Fruit fly (Drosophila melanogaster): ENCODE data around the gene CG9921.

Gene CG9921

dm6 chrX:16320197-16320921, 13.0 kb downstream of the CG9921 start, which contains the start of gene Cyp1 (continued):
- peak; percentile 74 for TF ChIP-seq CG15479 (GFP tag; optimal IDR thresholded peaks at IDR 0.05)
- no peak for TF ChIP-seq lbe (GFP tag; optimal IDR thresholded peaks at IDR 0.05)
- TF ChIP-seq CG7987 (GFP tag; optimal IDR thresholded peaks at IDR 0.05), result peak; percentile 20
- TF ChIP-seq NFAT (GFP tag; IDR thresholded peaks at IDR 0.05), result peak; percentile 73; the same call in 1 of the 2 replicates
- TF ChIP-seq dimm (GFP tag; IDR thresholded peaks at IDR 0.05), result no peak
- TF ChIP-seq cas (GFP tag; IDR thresholded peaks at IDR 0.05), result no peak
- no peak for TF ChIP-seq CG8944 (GFP tag; optimal IDR thresholded peaks at IDR 0.05)
- no peak for TF ChIP-seq CG15073 (GFP tag; optimal IDR thresholded peaks at IDR 0.05)
- TF ChIP-seq toy (GFP tag; IDR thresholded peaks at IDR 0.05), result 0 out of 2 replicates have a peak, but pooled peaks have one; percentile 8
- no peak for TF ChIP-seq Fer3 (tag; optimal IDR thresholded peaks at IDR 0.05)
- peak; percentile 34 for TF ChIP-seq Xbp1 (GFP tag; optimal IDR thresholded peaks at IDR 0.05)
- TF ChIP-seq CG1603 (tag; optimal IDR thresholded peaks at IDR 0.05), result peak; percentile 90
- no peak for TF ChIP-seq Dip3 (GFP tag; optimal IDR thresholded peaks at IDR 0.05)
- no peak for TF ChIP-seq CG8281 (tag; optimal IDR thresholded peaks at IDR 0.05)
- peak; percentile 88 for TF ChIP-seq Adf1 (GFP tag; IDR thresholded peaks at IDR 0.05)
- TF ChIP-seq Dp (GFP tag; optimal IDR thresholded peaks at IDR 0.05), result peak; percentile 51
- peak; percentile 45 for TF ChIP-seq gsb (GFP tag; IDR thresholded peaks at IDR 0.05)
- no peak for TF ChIP-seq Lpt (GFP tag; optimal IDR thresholded peaks at IDR 0.05)
- TF ChIP-seq ems (GFP tag; optimal IDR thresholded peaks at IDR 0.05), result no peak
- peak; percentile 41 for TF ChIP-seq stwl (tag; optimal IDR thresholded peaks at IDR 0.05)
- no peak for TF ChIP-seq disco-r (GFP tag; optimal IDR thresholded peaks at IDR 0.05)
- TF ChIP-seq CG7928 (GFP tag; optimal IDR thresholded peaks at IDR 0.05), result no peak
- TF ChIP-seq CG6272 (GFP tag; IDR thresholded peaks at IDR 0.05), result peak; percentile 52; the same call in 1 of the 2 replicates
- TF ChIP-seq slou (GFP tag; optimal IDR thresholded peaks at IDR 0.05), result no peak
- TF ChIP-seq CG11093 (GFP tag; IDR thresholded peaks at IDR 0.05), result 0 out of 3 replicates have a peak, but pooled peaks have one; percentile 44
- TF ChIP-seq CG34224 (GFP tag; IDR thresholded peaks at IDR 0.05; ENCODE audit: partially characterized antibody), result peak; percentile 74
- TF ChIP-seq CG4730 (GFP tag; IDR thresholded peaks at IDR 0.05), result 0 out of 2 replicates have a peak, but pooled peaks have one; percentile 25
- 0 out of 2 replicates have a peak, but pooled peaks have one; percentile 23 for TF ChIP-seq CG4404 (GFP tag; IDR thresholded peaks at IDR 0.05)
- no peak; the same call in 1 of the 2 replicates for TF ChIP-seq esg (GFP tag; conservative IDR thresholded peaks at IDR 0.05)
- TF ChIP-seq CTCF (GFP tag; optimal IDR thresholded peaks at IDR 0.05), result no peak
- TF ChIP-seq wdn (GFP tag; IDR thresholded peaks at IDR 0.05), result peak; percentile 42; the same call in 1 of the 2 replicates
- peak; percentile 51 for TF ChIP-seq CG2712 (tag; optimal IDR thresholded peaks at IDR 0.05)
- TF ChIP-seq CG8388 (GFP tag; optimal IDR thresholded peaks at IDR 0.05), result no peak
- peak; percentile 58 for TF ChIP-seq CG13775 (GFP tag; optimal IDR thresholded peaks at IDR 0.05)
- peak; percentile 19 for TF ChIP-seq CG7271 (tag; optimal IDR thresholded peaks at IDR 0.05)
- peak; percentile 80 for TF ChIP-seq bigmax (GFP tag; optimal IDR thresholded peaks at IDR 0.05)
- peak; percentile 6; the same call in 1 of the 2 replicates for TF ChIP-seq Taf1 (GFP tag; IDR thresholded peaks at IDR 0.05)
- peak; percentile 86 for TF ChIP-seq Ets97D (GFP tag; optimal IDR thresholded peaks at IDR 0.05)
- TF ChIP-seq Hmx (GFP tag; optimal IDR thresholded peaks at IDR 0.05), result no peak
- no peak for TF ChIP-seq CG13624 (GFP tag; optimal IDR thresholded peaks at IDR 0.05)
- peak; percentile 47; the same call in 2 of the 3 replicates for TF ChIP-seq dysf (GFP tag; IDR thresholded peaks at IDR 0.05)
- TF ChIP-seq CG8478 (optimal IDR thresholded peaks at IDR 0.05), result no peak
- no peak; the same call in 1 of the 2 replicates for TF ChIP-seq Nf-YA (GFP tag; IDR thresholded peaks at IDR 0.05)
- no peak for TF ChIP-seq CG6854 (GFP tag; optimal IDR thresholded peaks at IDR 0.05)
- TF ChIP-seq Dad (GFP tag; optimal IDR thresholded peaks at IDR 0.05), result no peak
- peak; percentile 3 for TF ChIP-seq tin (GFP tag; optimal IDR thresholded peaks at IDR 0.05)
- no peak for TF ChIP-seq prd (optimal IDR thresholded peaks at IDR 0.05)
- peak; percentile 72 for TF ChIP-seq prd (GFP tag; IDR thresholded peaks at IDR 0.05)
- TF ChIP-seq CG31441 (GFP tag; IDR thresholded peaks at IDR 0.05), result peak; percentile 99
- no peak for TF ChIP-seq Tbp (GFP tag; optimal IDR thresholded peaks at IDR 0.05)
- no peak for TF ChIP-seq ttk (GFP tag; IDR thresholded peaks at IDR 0.05)
- peak; percentile 46; the same call in 1 of the 2 replicates for TF ChIP-seq CG4360 (GFP tag; IDR thresholded peaks at IDR 0.05)
